Fruit fly (Drosophila melanogaster) whole organism, adult: ENCODE data around the gene THG.

Experiments
- CG11617 ChIP-seq: fragments of 200-800 bp; sonication (Bioruptor generic); optimal IDR thresholded peaks from 2 replicates; lab custom pipeline; 2017; ENCODE audit warnings: mild to moderate bottlenecking, missing biosample characterization, missing genetic modification reagents, missing genetic modification characterization
- CG12768 ChIP-seq: fragments of 200-800 bp; sonication (Bioruptor generic); optimal IDR thresholded peaks from 2 replicates; lab custom pipeline; 2017; ENCODE audit warnings: missing biosample characterization, missing genetic modification characterization, mild to moderate bottlenecking, moderate library complexity, missing genetic modification reagents
- CG14711 ChIP-seq: fragments of 200-800 bp; sonication (Bioruptor generic); optimal IDR thresholded peaks from 2 replicates; lab custom pipeline; 2018; ENCODE audit warnings: missing biosample characterization, mild to moderate bottlenecking, missing genetic modification characterization, moderate library complexity
- CG1620 ChIP-seq: fragments of 200-800 bp; sonication (Bioruptor generic); optimal IDR thresholded peaks from 2 replicates; lab custom pipeline; 2016; ENCODE audit warnings: missing biosample characterization, missing genetic modification characterization
- CG33017 ChIP-seq: fragments of 200-800 bp; sonication (Bioruptor generic); optimal IDR thresholded peaks from 2 replicates; lab custom pipeline; 2018; ENCODE audit warnings: missing biosample characterization, mild to moderate bottlenecking, missing genetic modification characterization, moderate library complexity
- CG5204 ChIP-seq: fragments of 200-800 bp; sonication (Bioruptor generic); optimal IDR thresholded peaks from 2 replicates; lab custom pipeline; 2016; ENCODE audit warnings: missing biosample characterization, missing genetic modification characterization
- CG7045 ChIP-seq: fragments of 200-800 bp; sonication (Bioruptor generic); optimal IDR thresholded peaks from 2 replicates; lab custom pipeline; 2017; ENCODE audit warnings: missing biosample characterization, mild to moderate bottlenecking, missing genetic modification characterization
- CG7101 ChIP-seq: fragments of 200-800 bp; sonication (Bioruptor generic); optimal IDR thresholded peaks from 2 replicates; lab custom pipeline; 2018; ENCODE audit warnings: missing biosample characterization, mild to moderate bottlenecking, missing genetic modification characterization, moderate library complexity
- Clk ChIP-seq: fragments of 200-800 bp; sonication (Bioruptor generic); optimal IDR thresholded peaks from 2 replicates; lab custom pipeline; 2017; ENCODE audit warnings: missing biosample characterization, missing genetic modification characterization
- Crg-1 ChIP-seq: fragments of 200-800 bp; sonication (Bioruptor generic); optimal IDR thresholded peaks from 2 replicates; lab custom pipeline; 2016; ENCODE audit warnings: missing biosample characterization, missing genetic modification characterization
- Hr96 ChIP-seq: fragments of 200-800 bp; sonication (Bioruptor generic); optimal IDR thresholded peaks from 2 replicates; lab custom pipeline; 2016; ENCODE audit warnings: missing biosample characterization, missing genetic modification characterization
- Mnt ChIP-seq: fragments of 200-800 bp; sonication (Bioruptor generic); optimal IDR thresholded peaks from 2 replicates; lab custom pipeline; 2016; ENCODE audit warnings: missing biosample characterization, mild to moderate bottlenecking, missing genetic modification characterization
- bab1 ChIP-seq: fragments of 200-800 bp; sonication (Bioruptor generic); optimal IDR thresholded peaks from 3 replicates; lab custom pipeline; 2019; ENCODE audit warnings: missing biosample characterization, mild to moderate bottlenecking, missing genetic modification characterization, moderate library complexity
- cic ChIP-seq: fragments of 200-800 bp; sonication (Bioruptor generic); optimal IDR thresholded peaks from 2 replicates; lab custom pipeline; 2017; ENCODE audit warnings: missing biosample characterization, mild to moderate bottlenecking, missing genetic modification characterization, moderate library complexity
- cnc ChIP-seq, 2 experiments: fragments of >200 bp; optimal IDR thresholded peaks; 2 replicates each; lab custom pipeline; 2017
- kay ChIP-seq: fragments of 200-800 bp; sonication (Bioruptor generic); peaks from one replicate; lab custom pipeline; 2016; ENCODE audit warnings: missing biosample characterization, missing genetic modification characterization, borderline replicate concordance
- ovo ChIP-seq: fragments of 200-800 bp; sonication (Bioruptor generic); optimal IDR thresholded peaks from 2 replicates; lab custom pipeline; 2016; ENCODE audit warnings: missing biosample characterization, missing genetic modification characterization
- pad ChIP-seq: fragments of 200-800 bp; sonication (Bioruptor generic); optimal IDR thresholded peaks from 3 replicates; lab custom pipeline; 2017; ENCODE audit warnings: missing biosample characterization, missing genetic modification characterization, mild to moderate bottlenecking, moderate library complexity, missing genetic modification reagents
- tj ChIP-seq: fragments of 200-800 bp; sonication (Bioruptor generic); optimal IDR thresholded peaks from 3 replicates; lab custom pipeline; 2017; ENCODE audit warnings: missing biosample characterization, mild to moderate bottlenecking, missing genetic modification characterization, moderate library complexity
- toe ChIP-seq: fragments of 200-800 bp; sonication (Bioruptor generic); optimal IDR thresholded peaks from 2 replicates; lab custom pipeline; 2016; ENCODE audit warnings: missing biosample characterization, missing genetic modification characterization

THG gene

dm6 chr2L:15055105-15055504, 45.6 kb upstream of the THG start:
- TF ChIP-seq CG5204 (GFP tag; lab: Kevin White, UChicago) (no peak), CG33017 (tag; lab: Kevin White, UChicago) (no peak), CG12768 (no peak), CG11617 (GFP tag; lab: Kevin White, UChicago) (no peak)

- TF ChIP-seq CG14711 (no peak), kay (GFP tag; lab: Kevin White, UChicago) (no peak), cic (GFP tag; lab: Kevin White, UChicago) (no peak), Mnt (GFP tag; lab: Kevin White, UChicago) (no peak), tj (GFP tag; lab: Kevin White, UChicago) (no peak), CG33017 (tag; lab: Kevin White, UChicago) (no peak), CG12768 (no peak), pad (GFP tag; lab: Kevin White, UChicago) (no peak), toe (GFP tag; lab: Kevin White, UChicago) (no peak), Crg-1 (GFP tag; lab: Kevin White, UChicago) (no peak), cnc (optimal IDR thresholded peaks at IDR 0.05; lab: Kevin White, UChicago) (no peak)
Observed at dm6 chr2L:15052805-15053388, 43.4 kb upstream of the THG start.

- TF ChIP-seq Hr96 (GFP tag; lab: Kevin White, UChicago) = no peak
- no peak for TF ChIP-seq Crg-1 (GFP tag; lab: Kevin White, UChicago)
- TF ChIP-seq CG33017 (tag; lab: Kevin White, UChicago) = no peak
- no peak for TF ChIP-seq pad (GFP tag; lab: Kevin White, UChicago)
- TF ChIP-seq ovo (GFP tag; lab: Kevin White, UChicago) = no peak
- no peak for TF ChIP-seq CG7101
- no peak for TF ChIP-seq Mnt (GFP tag; lab: Kevin White, UChicago)
- TF ChIP-seq toe (GFP tag; lab: Kevin White, UChicago) = no peak
- TF ChIP-seq bab1 = no peak
- no peak for TF ChIP-seq tj (GFP tag; lab: Kevin White, UChicago)
- TF ChIP-seq cnc (optimal IDR thresholded peaks at IDR 0.05; lab: Kevin White, UChicago) = no peak
- no peak for TF ChIP-seq kay (GFP tag; lab: Kevin White, UChicago)
- TF ChIP-seq CG11617 (GFP tag; lab: Kevin White, UChicago) = no peak
- no peak for TF ChIP-seq CG1620 (GFP tag; lab: Kevin White, UChicago)
- TF ChIP-seq CG7045 (GFP tag; lab: Kevin White, UChicago) = no peak
- TF ChIP-seq CG12768 = no peak
- no peak for TF ChIP-seq CG5204 (GFP tag; lab: Kevin White, UChicago)
Observed at dm6 chr2L:15043718-15044117, 34.2 kb upstream of the THG start.

- TF ChIP-seq toe (GFP tag; lab: Kevin White, UChicago) (peak; percentile 41), CG1620 (GFP tag; lab: Kevin White, UChicago) (peak; percentile 56), CG7101 (peak; percentile 45), CG14711 (peak; percentile 36), CG11617 (GFP tag; lab: Kevin White, UChicago) (no peak), CG12768 (peak; percentile 15), Crg-1 (GFP tag; lab: Kevin White, UChicago) (peak; percentile 47), Hr96 (GFP tag; lab: Kevin White, UChicago) (peak; percentile 61), pad (GFP tag; lab: Kevin White, UChicago) (peak; percentile 54), CG5204 (GFP tag; lab: Kevin White, UChicago) (peak; percentile 12), kay (GFP tag; lab: Kevin White, UChicago) (no peak), Clk (GFP tag; lab: Kevin White, UChicago) (no peak), ovo (GFP tag; lab: Kevin White, UChicago) (no peak), cic (GFP tag; lab: Kevin White, UChicago) (no peak), Mnt (GFP tag; lab: Kevin White, UChicago) (peak; percentile 18), tj (GFP tag; lab: Kevin White, UChicago) (no peak), CG33017 (tag; lab: Kevin White, UChicago) (no peak), CG7045 (GFP tag; lab: Kevin White, UChicago) (no peak), cnc (optimal IDR thresholded peaks at IDR 0.05; lab: Kevin White, UChicago) (no peak), bab1 (peak; percentile 40)
Observed at dm6 chr2L:15039309-15039772, 29.8 kb upstream of the THG start.

dm6 chr2L:15038339-15039308, 29.1 kb upstream of the THG start, which contains the start of gene CIAPIN1:
CIAPIN1 (minus strand) TSS chr2L:15038861.
- TF ChIP-seq pad (GFP tag; lab: Kevin White, UChicago) (no peak), CG7045 (GFP tag; lab: Kevin White, UChicago) (no peak), CG14711 (no peak), cic (GFP tag; lab: Kevin White, UChicago) (no peak), bab1 (no peak), cnc (optimal IDR thresholded peaks at IDR 0.05; lab: Kevin White, UChicago) (peak; percentile 79 to 86), CG1620 (GFP tag; lab: Kevin White, UChicago) (no peak), Clk (GFP tag; lab: Kevin White, UChicago) (no peak), kay (GFP tag; lab: Kevin White, UChicago) (peak; percentile 38)
